Fruit fly (Drosophila melanogaster) whole organism, prepupa: ENCODE data around the gene CG1136.

Experiments used
- Blimp-1 ChIP-seq: fragments of 200-800 bp; sonication (Bioruptor generic); optimal IDR thresholded peaks from 3 replicates; lab custom pipeline; 2017; ENCODE audit warnings: missing biosample characterization, missing genetic modification characterization, mild to moderate bottlenecking, moderate library complexity, missing genetic modification reagents
- CG3919 ChIP-seq: fragments of 200-800 bp; sonication (Bioruptor generic); optimal IDR thresholded peaks from 3 replicates; lab custom pipeline; 2016; ENCODE audit warnings: missing biosample characterization, missing genetic modification characterization
- CG6276 ChIP-seq: fragments of 200-800 bp; sonication (Bioruptor generic); optimal IDR thresholded peaks from 2 replicates; lab custom pipeline; 2017; ENCODE audit warnings: missing biosample characterization, mild to moderate bottlenecking, missing genetic modification characterization
- Ets21C ChIP-seq: fragments of 200-800 bp; sonication (Bioruptor generic); optimal IDR thresholded peaks from 3 replicates; lab custom pipeline; 2016; ENCODE audit warnings: missing biosample characterization, missing genetic modification characterization
- Hr39 ChIP-seq: fragments of 200-800 bp; sonication (Bioruptor generic); optimal IDR thresholded peaks from 2 replicates; lab custom pipeline; 2016; ENCODE audit warnings: missing biosample characterization, missing genetic modification characterization
- Sox15 ChIP-seq: fragments of 200-800 bp; sonication (Bioruptor generic); optimal IDR thresholded peaks from 3 replicates; lab custom pipeline; 2016; ENCODE audit warnings: missing biosample characterization, missing genetic modification characterization
- achi ChIP-seq: fragments of 200-800 bp; sonication (Bioruptor generic); optimal IDR thresholded peaks from 3 replicates; lab custom pipeline; 2016; ENCODE audit warnings: missing biosample characterization, missing genetic modification characterization
- fd59A ChIP-seq: fragments of 200-800 bp; sonication (Bioruptor generic); optimal IDR thresholded peaks from 2 replicates; lab custom pipeline; 2017; ENCODE audit warnings: missing biosample characterization, mild to moderate bottlenecking, missing genetic modification characterization, missing genetic modification reagents
- svp ChIP-seq: fragments of 200-800 bp; sonication (Bioruptor generic); peaks from one replicate; lab custom pipeline; 2016; ENCODE audit warnings: missing biosample characterization, missing genetic modification characterization
- topi ChIP-seq: fragments of 200-800 bp; sonication (Bioruptor generic); optimal IDR thresholded peaks from 3 replicates; lab custom pipeline; 2016; ENCODE audit warnings: missing biosample characterization, missing genetic modification characterization
- vri ChIP-seq: fragments of 200-800 bp; sonication (Bioruptor generic); optimal IDR thresholded peaks from 3 replicates; lab custom pipeline; 2016; ENCODE audit warnings: missing biosample characterization, mild to moderate bottlenecking, missing genetic modification characterization

dm6 chr3L:4080278-4080677 lies 33.9 kb downstream of the CG1136 start:
- TF ChIP-seq Ets21C (no peak), Blimp-1 (GFP tag; lab: Kevin White, UChicago) (no peak), achi (GFP tag; lab: Kevin White, UChicago) (no peak), CG3919 (no peak), topi (GFP tag; lab: Kevin White, UChicago) (no peak), Hr39 (no peak), CG6276 (GFP tag; lab: Kevin White, UChicago) (no peak), Sox15 (GFP tag; lab: Kevin White, UChicago) (no peak), vri (GFP tag; lab: Kevin White, UChicago) (no peak), fd59A (no peak), svp (GFP tag; lab: Kevin White, UChicago) (no peak)
